Fruit fly (Drosophila melanogaster): ENCODE data around the gene kst.
A peak's percentile ranks its signal among the peaks of the same experiment; 100 is the strongest.

Gene kst

dm6 chr3L:3411699-3412098 lies 75.0 kb downstream of the kst start (continued):
- no peak for TF ChIP-seq schlank (tag; optimal IDR thresholded peaks at IDR 0.05)
- TF ChIP-seq Fer1 (GFP tag; optimal IDR thresholded peaks at IDR 0.05) = peak; percentile 65
- TF ChIP-seq CG6272 (GFP tag; IDR thresholded peaks at IDR 0.05) = no peak
- no peak for TF ChIP-seq CG32772 (GFP tag; IDR thresholded peaks at IDR 0.05)
- TF ChIP-seq disco-r (GFP tag; optimal IDR thresholded peaks at IDR 0.05) = no peak
- peak; percentile 70; the same call in 1 of the 2 replicates for TF ChIP-seq Atf6 (GFP tag; IDR thresholded peaks at IDR 0.05)
- no peak for TF ChIP-seq prd (optimal IDR thresholded peaks at IDR 0.05)
- no peak for TF ChIP-seq prd (GFP tag; IDR thresholded peaks at IDR 0.05)
- TF ChIP-seq Bteb2 (GFP tag; optimal IDR thresholded peaks at IDR 0.05) = no peak
- TF ChIP-seq CG9727 (GFP tag; optimal IDR thresholded peaks at IDR 0.05) = peak; percentile 29
- peak; percentile 64 for TF ChIP-seq CG10147 (GFP tag; optimal IDR thresholded peaks at IDR 0.05)
- no peak for TF ChIP-seq CG11560 (tag; IDR thresholded peaks at IDR 0.05)
- peak; percentile 42 for TF ChIP-seq caup (GFP tag; optimal IDR thresholded peaks at IDR 0.05; ENCODE audit: severe bottlenecking)
- TF ChIP-seq tin (GFP tag; optimal IDR thresholded peaks at IDR 0.05) = peak; percentile 8
- TF ChIP-seq Nf-YB (GFP tag; optimal IDR thresholded peaks at IDR 0.05) = no peak
- peak; percentile 32; the same call in 1 of the 2 replicates for TF ChIP-seq CG9932 (GFP tag; IDR thresholded peaks at IDR 0.05)
- no peak for TF ChIP-seq kni (GFP tag; optimal IDR thresholded peaks at IDR 0.05)
- no peak for TF ChIP-seq rib (GFP tag; IDR thresholded peaks at IDR 0.05)
- TF ChIP-seq CG13287 (GFP tag; IDR thresholded peaks at IDR 0.05; ENCODE audit: partially characterized antibody) = peak; percentile 70
- peak; percentile 22 for TF ChIP-seq CG17829 (tag; optimal IDR thresholded peaks at IDR 0.05)
- no peak for TF ChIP-seq CG18764 (GFP tag; optimal IDR thresholded peaks at IDR 0.05)
- no peak for TF ChIP-seq CG8359 (GFP tag; optimal IDR thresholded peaks at IDR 0.05; ENCODE audit: borderline replicate concordance)
- TF ChIP-seq seq (GFP tag; IDR thresholded peaks at IDR 0.05) = no peak
- TF ChIP-seq ttk (GFP tag; IDR thresholded peaks at IDR 0.05) = no peak
- no peak for TF ChIP-seq Dek (tag; optimal IDR thresholded peaks at IDR 0.05)
- TF ChIP-seq ranshi (GFP tag; IDR thresholded peaks at IDR 0.05) = no peak
- no peak for TF ChIP-seq bsh (GFP tag; optimal IDR thresholded peaks at IDR 0.05)
- TF ChIP-seq sim (GFP tag; IDR thresholded peaks at IDR 0.05) = no peak
- TF ChIP-seq BEAF-32 (GFP tag; optimal IDR thresholded peaks at IDR 0.05) = peak; percentile 64
- TF ChIP-seq dati (GFP tag; IDR thresholded peaks at IDR 0.05) = no peak
- peak; percentile 41 for TF ChIP-seq CG7786 (GFP tag; optimal IDR thresholded peaks at IDR 0.05)
- TF ChIP-seq CG12769 (tag; optimal IDR thresholded peaks at IDR 0.05) = peak; percentile 24
- no peak for TF ChIP-seq fd64A (GFP tag; optimal IDR thresholded peaks at IDR 0.05)
- TF ChIP-seq Xrp1 (GFP tag; IDR thresholded peaks at IDR 0.05) = peak; percentile 6; the same call in 1 of the 2 replicates
- no peak for TF ChIP-seq otp (GFP tag; IDR thresholded peaks at IDR 0.05)
- no peak for TF ChIP-seq CG2116 (GFP tag; optimal IDR thresholded peaks at IDR 0.05)
- peak; percentile 52 for TF ChIP-seq inv (GFP tag; IDR thresholded peaks at IDR 0.05; ENCODE audit: partially characterized antibody)
- TF ChIP-seq CG10543 (GFP tag; optimal IDR thresholded peaks at IDR 0.05) = peak; percentile 79
- TF ChIP-seq CG12942 (GFP tag; optimal IDR thresholded peaks at IDR 0.05) = no peak
- TF ChIP-seq H2.0 (GFP tag; IDR thresholded peaks at IDR 0.05) = no peak
- TF ChIP-seq fu2 (GFP tag; optimal IDR thresholded peaks at IDR 0.05) = no peak
- peak; percentile 29 for TF ChIP-seq scrt (GFP tag; optimal IDR thresholded peaks at IDR 0.05)
- TF ChIP-seq Fer3 (tag; optimal IDR thresholded peaks at IDR 0.05) = peak; percentile 17
- peak; percentile 52 for TF ChIP-seq grau (tag; optimal IDR thresholded peaks at IDR 0.05)
- peak; percentile 72 for TF ChIP-seq lab (GFP tag; optimal IDR thresholded peaks at IDR 0.05)
- TF ChIP-seq cwo (GFP tag; optimal IDR thresholded peaks at IDR 0.05) = peak; percentile 42
- no peak for TF ChIP-seq CG10267 (tag; optimal IDR thresholded peaks at IDR 0.05)
- TF ChIP-seq HHEX (GFP tag; optimal IDR thresholded peaks at IDR 0.05) = peak; percentile 17
- no peak for TF ChIP-seq ewg (GFP tag; optimal IDR thresholded peaks at IDR 0.05)
- no peak for TF ChIP-seq lola (GFP tag; optimal IDR thresholded peaks at IDR 0.05)
